In genomic region chrX:1096808-1097207, ce11 we compare ENCODE assay signal across 7 worm cellular contexts.
TF ChIP-seq lines count a peak whose summit lies in the region.

TSS of gene pigx-1 (minus strand) at chrX:1097013.
TSS of gene rme-6 (plus strand) at chrX:1097152.

TF ChIP-seq in whole organism, L1 larva, 84 proteins besides CTCF, POLR2A, EP300 and RAD21 (continues in another document):
- TF ChIP-seq irx-1 (tag; optimal IDR thresholded peaks at IDR 0.05; lab: Kevin White, UChicago) (no peak), swsn-7 (tag; optimal IDR thresholded peaks at IDR 0.05; lab: Kevin White, UChicago) (peak; percentile 18), dpl-1 (GFP tag; optimal IDR thresholded peaks at IDR 0.05; lab: Kevin White, UChicago) (no peak), mdl-1 (tag; optimal IDR thresholded peaks at IDR 0.05; lab: Kevin White, UChicago) (peak in 1 of 2 experiments; percentile 31), egl-13 (tag; optimal IDR thresholded peaks at IDR 0.05; lab: Kevin White, UChicago) (no peak), mef-2 (tag; optimal IDR thresholded peaks at IDR 0.05; lab: Kevin White, UChicago) (no peak), efl-3 (GFP tag; optimal IDR thresholded peaks at IDR 0.05; lab: Kevin White, UChicago) (no peak), efl-1 (optimal IDR thresholded peaks at IDR 0.05; lab: Kevin White, UChicago) (peak; percentile 13 to 14), efl-1 (GFP tag; optimal IDR thresholded peaks at IDR 0.05 in 1 of 2; lab: Kevin White, UChicago) (peak in 1 of 2 experiments; percentile 45), nhr-90 (tag; optimal IDR thresholded peaks at IDR 0.05; lab: Kevin White, UChicago; ENCODE audit: poor library complexity) (no peak), blmp-1 (tag; optimal IDR thresholded peaks at IDR 0.05; lab: Kevin White, UChicago) (peak; percentile 18), snu-23 (GFP tag; optimal IDR thresholded peaks at IDR 0.05; lab: Kevin White, UChicago) (peak; percentile 55), dsc-1 (tag; optimal IDR thresholded peaks at IDR 0.05; lab: Kevin White, UChicago) (no peak)

TF ChIP-seq in whole organism, L2 larva, 48 proteins besides CTCF, POLR2A, EP300 and RAD21:
- TF ChIP-seq skn-1 (tag; optimal IDR thresholded peaks at IDR 0.05; lab: Kevin White, UChicago) (no peak), lsy-2 (tag; optimal IDR thresholded peaks at IDR 0.05; lab: Kevin White, UChicago) (peak in 1 of 2 experiments; percentile 27), unc-55 (GFP tag; optimal IDR thresholded peaks at IDR 0.05; lab: Kevin White, UChicago) (peak; percentile 63), nhr-129 (tag; optimal IDR thresholded peaks at IDR 0.05; lab: Kevin White, UChicago) (peak; percentile 20)
TF ChIP-seq in whole organism, L2 larva: peak in this region for 3.

TF ChIP-seq in whole organism, L3 larva, 47 proteins besides CTCF, POLR2A, EP300 and RAD21:
- TF ChIP-seq pqm-1 (tag; optimal IDR thresholded peaks at IDR 0.05; lab: Kevin White, UChicago) (no peak), jun-1 (tag; optimal IDR thresholded peaks at IDR 0.05; lab: Kevin White, UChicago) (no peak), nhr-11 (tag; optimal IDR thresholded peaks at IDR 0.05; lab: Kevin White, UChicago) (no peak), pha-4 (tag; optimal IDR thresholded peaks at IDR 0.05; lab: Kevin White, UChicago) (peak; percentile 31), tbx-2 (tag; optimal IDR thresholded peaks at IDR 0.05; lab: Kevin White, UChicago) (no peak), hmg-11 (tag; optimal IDR thresholded peaks at IDR 0.05; lab: Kevin White, UChicago) (peak; percentile 88), elt-3 (tag; optimal IDR thresholded peaks at IDR 0.05; lab: Kevin White, UChicago) (no peak), eor-1 (tag; optimal IDR thresholded peaks at IDR 0.05; lab: Kevin White, UChicago) (no peak), sea-2 (GFP tag; optimal IDR thresholded peaks at IDR 0.05; lab: Kevin White, UChicago) (no peak), snpc-4 (tag; optimal IDR thresholded peaks at IDR 0.05; lab: Kevin White, UChicago) (no peak), ztf-11 (tag; optimal IDR thresholded peaks at IDR 0.05; lab: Kevin White, UChicago) (no peak), nfya-1 (tag; optimal IDR thresholded peaks at IDR 0.05; lab: Kevin White, UChicago; ENCODE audit: insufficient read depth) (peak; percentile 29), nhr-23 (tag; optimal IDR thresholded peaks at IDR 0.05; lab: Kevin White, UChicago) (no peak)

TF ChIP-seq in whole organism, L4 larva, 104 proteins besides CTCF, POLR2A, EP300 and RAD21:
- TF ChIP-seq nhr-28 (tag; optimal IDR thresholded peaks at IDR 0.05; lab: Kevin White, UChicago) (no peak), hlh-30 (tag; optimal IDR thresholded peaks at IDR 0.05; lab: Kevin White, UChicago; ENCODE audit: insufficient read depth) (peak; percentile 7), mes-2 (tag; optimal IDR thresholded peaks at IDR 0.05; lab: Kevin White, UChicago; ENCODE audit: poor library complexity, severe bottlenecking) (peak; percentile 56), aha-1 (tag; lab: Kevin White, UChicago) (peak; percentile 39)

TF ChIP-seq in whole organism, early embryonic, 17 proteins besides CTCF, POLR2A, EP300 and RAD21:
- TF ChIP-seq F13C5.2 (tag; optimal IDR thresholded peaks at IDR 0.05; lab: Kevin White, UChicago) (peak; percentile 16), ceh-13 (GFP tag; optimal IDR thresholded peaks at IDR 0.05; lab: Kevin White, UChicago) (no peak), hmbx-1 (tag; optimal IDR thresholded peaks at IDR 0.05; lab: Kevin White, UChicago) (no peak)

TF ChIP-seq in whole organism, late embryonic, 69 proteins besides CTCF, POLR2A, EP300 and RAD21:
- peak; percentile 24 for TF ChIP-seq nfya-1 (tag; optimal IDR thresholded peaks at IDR 0.05; lab: Kevin White, UChicago)
- no peak for TF ChIP-seq unc-3 (GFP tag; conservative IDR thresholded peaks at IDR 0.05; lab: Robert Waterston, UW)
- no peak for TF ChIP-seq unc-3 (tag; optimal IDR thresholded peaks at IDR 0.05; lab: Kevin White, UChicago)
- TF ChIP-seq pros-1 (tag; optimal IDR thresholded peaks at IDR 0.05; lab: Kevin White, UChicago): no peak
- peak; percentile 10 for TF ChIP-seq ceh-48 (tag; optimal IDR thresholded peaks at IDR 0.05; lab: Kevin White, UChicago)
- TF ChIP-seq hlh-13 (GFP tag; optimal IDR thresholded peaks at IDR 0.05; lab: Kevin White, UChicago): no peak

TF ChIP-seq in whole organism, mixed stage, embryonic, 35 proteins besides CTCF, POLR2A, EP300 and RAD21:
- TF ChIP-seq ces-1 (GFP tag; optimal IDR thresholded peaks at IDR 0.05; lab: Kevin White, UChicago) (peak; percentile 8), lin-13 (tag; optimal IDR thresholded peaks at IDR 0.05; lab: Kevin White, UChicago) (peak; percentile 9), ztf-11 (tag; optimal IDR thresholded peaks at IDR 0.05; lab: Kevin White, UChicago) (no peak), unc-120 (tag; optimal IDR thresholded peaks at IDR 0.05; lab: Kevin White, UChicago; ENCODE audit: poor library complexity, severe bottlenecking) (peak; percentile 70)

Comparison
In these comparisons a context has a peak if more than half of its experiments do, and no peak if none do; other contexts are left out.
1. Of the 29 proteins assayed by ChIP-seq in both whole organism, L4 larva and whole organism, L1 larva: peak only in whole organism, L4 larva: aha-1; only in whole organism, L1 larva: mep-1 and skn-1; in both: none; in neither: 23; mixed calls (peak in some experiments, not most) for 3.